Fruit fly (Drosophila melanogaster): ENCODE measurements around the gene IntS9.
A peak's percentile ranks its signal among the peaks of the same experiment; 100 is the strongest.

Gene IntS9

DNA sequence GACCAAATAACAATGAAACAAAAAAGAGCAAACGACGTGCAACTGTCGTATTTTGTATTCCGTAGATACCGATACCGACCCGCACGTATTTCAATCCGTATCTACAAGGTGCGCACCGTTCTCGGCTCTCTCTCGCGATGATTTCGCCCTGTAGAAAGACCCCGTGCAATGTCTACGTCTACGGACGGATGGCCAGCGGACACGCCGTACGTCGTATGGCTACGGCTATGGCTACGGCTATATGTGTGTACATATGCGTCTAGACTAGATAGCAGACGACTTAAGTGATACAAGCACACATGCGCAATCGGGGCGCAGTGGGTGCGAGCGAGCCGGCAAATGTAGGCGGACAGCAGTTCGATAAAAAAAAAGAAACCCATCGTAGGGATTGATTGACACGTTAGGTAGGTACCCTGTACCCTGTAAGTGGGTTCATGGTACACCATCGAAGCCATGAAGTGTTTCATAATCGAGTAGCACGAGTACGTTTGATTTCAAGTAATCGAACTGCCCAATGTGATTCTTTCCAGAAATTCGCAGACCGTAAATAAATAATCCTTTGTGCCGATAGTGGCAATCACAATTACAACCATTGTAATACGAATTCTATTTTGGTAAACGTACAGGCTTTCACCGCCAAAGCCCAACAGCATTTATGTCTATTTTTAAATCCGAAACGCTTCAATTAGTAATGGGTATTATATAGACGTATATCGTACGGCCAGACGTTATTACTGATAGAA is 44.2 kb upstream of the IntS9 start:
- TF ChIP-seq CG14711 (tag; optimal IDR thresholded peaks at IDR 0.05), result no peak
- TF ChIP-seq Crg-1 (GFP tag; optimal IDR thresholded peaks at IDR 0.05), result no peak
- no peak for TF ChIP-seq CG1620 (GFP tag; optimal IDR thresholded peaks at IDR 0.05)
- TF ChIP-seq bab1 (GFP tag; optimal IDR thresholded peaks at IDR 0.05), result no peak
- TF ChIP-seq cic (GFP tag; optimal IDR thresholded peaks at IDR 0.05), result peak; percentile 83
- peak; percentile 9 for TF ChIP-seq kay (GFP tag; ENCODE audit: borderline replicate concordance)
- peak; percentile 11 for TF ChIP-seq ovo (GFP tag; optimal IDR thresholded peaks at IDR 0.05)
- peak; percentile 13 for TF ChIP-seq tj (GFP tag; optimal IDR thresholded peaks at IDR 0.05)
- no peak for TF ChIP-seq toe (GFP tag; optimal IDR thresholded peaks at IDR 0.05)
- peak; percentile 51 for TF ChIP-seq CG11617 (GFP tag; optimal IDR thresholded peaks at IDR 0.05)
- TF ChIP-seq Mnt (GFP tag; optimal IDR thresholded peaks at IDR 0.05), result peak; percentile 85
- peak; percentile 25 for TF ChIP-seq CG7045 (GFP tag; optimal IDR thresholded peaks at IDR 0.05)
- peak; percentile 59 for TF ChIP-seq CG33017 (tag; optimal IDR thresholded peaks at IDR 0.05)
- TF ChIP-seq Hr96 (GFP tag; optimal IDR thresholded peaks at IDR 0.05), result peak; percentile 45
- no peak for TF ChIP-seq Clk (GFP tag; optimal IDR thresholded peaks at IDR 0.05)
- TF ChIP-seq pad (GFP tag; optimal IDR thresholded peaks at IDR 0.05), result peak; percentile 6
- TF ChIP-seq CG5204 (GFP tag; optimal IDR thresholded peaks at IDR 0.05), result peak; percentile 50
- peak; percentile 88 for TF ChIP-seq CG12768 (GFP tag; optimal IDR thresholded peaks at IDR 0.05)
- TF ChIP-seq cnc (optimal IDR thresholded peaks at IDR 0.05), result no peak
- peak; percentile 46 for TF ChIP-seq CG7101 (tag; optimal IDR thresholded peaks at IDR 0.05)

DNA sequence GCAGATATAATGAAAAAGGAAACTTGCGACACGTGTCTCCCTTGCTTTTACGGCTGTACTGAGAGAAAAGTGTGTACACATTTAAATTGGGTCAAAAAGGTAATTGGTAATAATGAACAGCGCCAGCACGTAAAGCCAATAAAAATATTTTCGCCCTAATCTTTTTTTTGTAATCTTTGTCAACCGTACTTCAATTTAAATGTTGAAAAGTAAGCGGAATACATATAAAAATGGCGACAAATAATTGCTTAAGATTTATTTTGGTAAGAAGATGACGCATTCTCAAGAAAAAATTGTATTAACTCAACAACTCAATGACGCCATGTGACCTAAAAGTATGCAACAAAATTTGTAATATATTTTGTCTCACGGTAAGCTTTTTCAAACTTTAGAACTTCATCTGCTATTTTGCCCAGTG is 42.4 kb upstream of the IntS9 start:
- TF ChIP-seq pad (GFP tag; optimal IDR thresholded peaks at IDR 0.05) (peak; percentile 7), bab1 (GFP tag; optimal IDR thresholded peaks at IDR 0.05) (no peak), cic (GFP tag; optimal IDR thresholded peaks at IDR 0.05) (no peak), CG7045 (GFP tag; optimal IDR thresholded peaks at IDR 0.05) (peak; percentile 37), CG12768 (GFP tag; optimal IDR thresholded peaks at IDR 0.05) (no peak), CG11617 (GFP tag; optimal IDR thresholded peaks at IDR 0.05) (peak; percentile 26), Clk (GFP tag; optimal IDR thresholded peaks at IDR 0.05) (peak; percentile 37), tj (GFP tag; optimal IDR thresholded peaks at IDR 0.05) (peak; percentile 43), Hr96 (GFP tag; optimal IDR thresholded peaks at IDR 0.05) (no peak)

DNA sequence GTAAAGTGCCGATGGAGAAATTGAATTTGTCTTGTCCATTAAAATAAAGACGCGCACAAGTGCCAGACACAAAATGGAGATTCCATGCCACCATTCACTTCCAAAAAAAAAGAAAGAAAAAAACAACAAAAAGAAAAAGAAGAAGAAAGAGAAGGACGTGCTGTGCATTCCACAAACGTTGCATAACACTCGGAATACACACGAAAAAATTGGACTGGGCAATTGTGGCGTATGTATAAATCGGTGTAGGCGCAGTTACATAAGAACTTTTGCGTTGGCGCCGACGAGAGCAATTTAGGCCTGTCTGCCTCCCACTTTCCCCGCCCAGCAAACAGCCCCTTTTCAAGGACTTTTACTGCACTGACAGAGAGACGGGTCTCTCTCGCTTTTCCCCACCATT is 41.9 kb upstream of the IntS9 start:
- TF ChIP-seq bab1 (GFP tag; optimal IDR thresholded peaks at IDR 0.05) (no peak), ovo (GFP tag; optimal IDR thresholded peaks at IDR 0.05) (no peak), tj (GFP tag; optimal IDR thresholded peaks at IDR 0.05) (no peak), Mnt (GFP tag; optimal IDR thresholded peaks at IDR 0.05) (no peak), CG7045 (GFP tag; optimal IDR thresholded peaks at IDR 0.05) (no peak), CG14711 (tag; optimal IDR thresholded peaks at IDR 0.05) (no peak), CG11617 (GFP tag; optimal IDR thresholded peaks at IDR 0.05) (no peak), CG1620 (GFP tag; optimal IDR thresholded peaks at IDR 0.05) (no peak), CG5204 (GFP tag; optimal IDR thresholded peaks at IDR 0.05) (no peak), CG33017 (tag; optimal IDR thresholded peaks at IDR 0.05) (no peak), cic (GFP tag; optimal IDR thresholded peaks at IDR 0.05) (no peak), kay (GFP tag; ENCODE audit: borderline replicate concordance) (no peak), Hr96 (GFP tag; optimal IDR thresholded peaks at IDR 0.05) (no peak), cnc (optimal IDR thresholded peaks at IDR 0.05) (no peak), CG7101 (tag; optimal IDR thresholded peaks at IDR 0.05) (no peak)

DNA sequence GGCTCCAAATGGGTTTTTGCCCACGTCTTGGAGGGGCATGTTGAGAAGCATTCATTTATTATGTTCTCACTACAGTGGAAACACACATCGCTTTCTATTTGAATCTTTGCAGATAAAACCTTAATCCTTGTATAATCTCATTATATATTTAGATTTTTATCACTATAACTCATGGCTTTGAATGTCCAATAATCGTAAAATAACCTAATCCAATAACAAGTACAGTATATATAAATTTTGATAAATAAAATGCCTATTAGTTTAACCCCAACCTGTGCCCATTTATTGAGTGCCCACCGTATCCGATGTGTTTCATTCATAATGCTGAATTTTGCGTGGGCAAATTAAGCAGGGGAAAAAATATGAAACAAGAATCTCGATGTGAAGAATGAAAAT is 41.1 kb upstream of the IntS9 start:
- TF ChIP-seq CG14711 (tag; optimal IDR thresholded peaks at IDR 0.05) (no peak), kay (GFP tag; ENCODE audit: borderline replicate concordance) (peak; percentile 66)

DNA sequence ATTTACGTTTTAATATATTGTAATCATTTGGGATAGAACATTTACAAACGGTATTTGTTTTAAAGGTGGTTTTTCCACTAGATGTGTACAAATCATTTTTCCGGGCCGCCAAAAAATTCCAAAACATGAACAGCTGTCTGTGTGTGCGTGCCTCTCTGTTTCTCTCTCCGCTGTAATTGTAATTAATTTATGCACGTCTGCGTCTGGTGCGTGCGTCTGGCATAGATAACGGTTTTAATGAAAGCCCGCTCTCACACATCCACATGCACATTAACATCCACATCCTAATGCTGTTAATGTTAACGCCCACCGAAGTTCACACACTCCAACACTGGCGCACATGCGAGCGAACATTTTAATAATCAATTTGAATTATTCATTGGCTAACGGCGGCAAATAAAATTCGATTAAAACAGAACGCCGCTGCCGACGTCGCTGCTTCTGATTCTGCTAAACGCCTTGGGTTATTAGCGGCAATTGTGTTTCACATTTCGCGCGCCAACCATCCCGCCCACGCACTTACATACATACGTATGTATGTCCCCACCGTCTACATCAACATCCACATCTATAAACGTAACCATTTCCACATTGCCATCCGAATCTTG is 40.6 kb upstream of the IntS9 start:
- no peak for TF ChIP-seq cic (GFP tag; optimal IDR thresholded peaks at IDR 0.05)
- TF ChIP-seq Mnt (GFP tag; optimal IDR thresholded peaks at IDR 0.05), result no peak
- TF ChIP-seq ovo (GFP tag; optimal IDR thresholded peaks at IDR 0.05), result no peak
- TF ChIP-seq cnc (optimal IDR thresholded peaks at IDR 0.05), result no peak
- no peak for TF ChIP-seq toe (GFP tag; optimal IDR thresholded peaks at IDR 0.05)

- no peak for TF ChIP-seq CG12768 (GFP tag; optimal IDR thresholded peaks at IDR 0.05)
- no peak for TF ChIP-seq Clk (GFP tag; optimal IDR thresholded peaks at IDR 0.05)
- TF ChIP-seq CG7045 (GFP tag; optimal IDR thresholded peaks at IDR 0.05), result no peak
- TF ChIP-seq cnc (optimal IDR thresholded peaks at IDR 0.05), result no peak
- TF ChIP-seq tj (GFP tag; optimal IDR thresholded peaks at IDR 0.05), result no peak
- TF ChIP-seq toe (GFP tag; optimal IDR thresholded peaks at IDR 0.05), result no peak
- no peak for TF ChIP-seq kay (GFP tag; ENCODE audit: borderline replicate concordance)
- no peak for TF ChIP-seq CG33017 (tag; optimal IDR thresholded peaks at IDR 0.05)
- no peak for TF ChIP-seq ovo (GFP tag; optimal IDR thresholded peaks at IDR 0.05)
- TF ChIP-seq CG1620 (GFP tag; optimal IDR thresholded peaks at IDR 0.05), result no peak
- TF ChIP-seq pad (GFP tag; optimal IDR thresholded peaks at IDR 0.05), result no peak
- TF ChIP-seq CG11617 (GFP tag; optimal IDR thresholded peaks at IDR 0.05), result no peak
- no peak for TF ChIP-seq CG5204 (GFP tag; optimal IDR thresholded peaks at IDR 0.05)
- no peak for TF ChIP-seq Hr96 (GFP tag; optimal IDR thresholded peaks at IDR 0.05)
- no peak for TF ChIP-seq Crg-1 (GFP tag; optimal IDR thresholded peaks at IDR 0.05)
- no peak for TF ChIP-seq CG14711 (tag; optimal IDR thresholded peaks at IDR 0.05)
- TF ChIP-seq Mnt (GFP tag; optimal IDR thresholded peaks at IDR 0.05), result no peak
These were observed 39.9 kb upstream of the IntS9 start for dm6 chr3L:16145282-16145681.

All from whole organism, adult.